Fruit fly (Drosophila melanogaster) whole organism, embryonic: ENCODE results near the gene CG8861.

Experiments used
- ATbp ChIP-seq: fragments of 200-800 bp; sonication (Bioruptor generic); optimal IDR thresholded peaks from 2 replicates; lab custom pipeline; 2017; ENCODE audit warnings: missing biosample characterization, mild to moderate bottlenecking, missing genetic modification characterization, missing genetic modification reagents
- B-H1 ChIP-seq: fragments of 200-800 bp; sonication (Bioruptor generic); IDR thresholded peaks from 3 replicates; pipeline ENCODE4 v1.3.6; 2022; ENCODE audit warnings: missing biosample characterization, missing genetic modification characterization
- B-H2 ChIP-seq: fragments of 200-800 bp; sonication (Bioruptor generic); optimal IDR thresholded peaks from 2 replicates; lab custom pipeline; 2018; ENCODE audit warnings: missing biosample characterization, mild to moderate bottlenecking, missing genetic modification characterization
- BEAF-32 ChIP-seq: fragments of 200-800 bp; sonication (Bioruptor generic); optimal IDR thresholded peaks from 3 replicates; lab custom pipeline; 2017; ENCODE audit warnings: missing biosample characterization, missing genetic modification characterization, mild to moderate bottlenecking, moderate library complexity, missing genetic modification reagents
- CG10267 ChIP-seq: fragments of 200-800 bp; sonication (Bioruptor generic); optimal IDR thresholded peaks from 2 replicates; lab custom pipeline; 2018; ENCODE audit warnings: missing biosample characterization, mild to moderate bottlenecking, missing genetic modification characterization, moderate library complexity
- CG12104 ChIP-seq: fragments of 200-800 bp; sonication (Bioruptor generic); optimal IDR thresholded peaks from 3 replicates; lab custom pipeline; 2016; ENCODE audit warnings: missing biosample characterization, missing genetic modification characterization
- CG12391 ChIP-seq: fragments of 200-800 bp; sonication (Bioruptor generic); optimal IDR thresholded peaks from 3 replicates; lab custom pipeline; 2018; ENCODE audit warnings: missing biosample characterization, mild to moderate bottlenecking, missing genetic modification characterization, moderate library complexity
- CG14441 ChIP-seq: fragments of 200-800 bp; sonication (Bioruptor generic); IDR thresholded peaks from 2 replicates; pipeline ENCODE4 v1.3.6; 2022; ENCODE audit warnings: missing biosample characterization, missing genetic modification characterization
- CG15011 ChIP-seq: fragments of 200-800 bp; sonication (Bioruptor generic); optimal IDR thresholded peaks from 3 replicates; lab custom pipeline; 2018; ENCODE audit warnings: missing biosample characterization, mild to moderate bottlenecking, missing genetic modification characterization
- CG1603 ChIP-seq: fragments of 200-800 bp; sonication (Bioruptor generic); optimal IDR thresholded peaks from 2 replicates; lab custom pipeline; 2019; ENCODE audit warnings: missing biosample characterization, mild to moderate bottlenecking, missing genetic modification characterization, moderate library complexity
- CG32532 ChIP-seq: fragments of 200-800 bp; sonication (Bioruptor generic); IDR thresholded peaks from 2 replicates; pipeline ENCODE4 v1.3.6; 2022; ENCODE audit warnings: missing biosample characterization, missing genetic modification characterization
- CG33213 ChIP-seq: fragments of 200-800 bp; sonication (Bioruptor generic); optimal IDR thresholded peaks from 3 replicates; lab custom pipeline; 2016; ENCODE audit warnings: missing biosample characterization, missing genetic modification characterization
- CG34422 ChIP-seq: fragments of 200-800 bp; sonication (Bioruptor generic); IDR thresholded peaks from 3 replicates; pipeline ENCODE4 v1.3.6; 2022; ENCODE audit warnings: missing biosample characterization, missing genetic modification characterization
- CG3995 ChIP-seq: fragments of 200-800 bp; sonication (Bioruptor generic); optimal IDR thresholded peaks from 3 replicates; lab custom pipeline; 2016; ENCODE audit warnings: missing biosample characterization, missing genetic modification characterization
- CG4360 ChIP-seq: fragments of 200-800 bp; sonication (Bioruptor generic); IDR thresholded peaks from 2 replicates; pipeline ENCODE4 v1.3.6; 2022; ENCODE audit warnings: missing biosample characterization, missing genetic modification characterization
- CG43689 ChIP-seq: fragments of 200-800 bp; sonication (Bioruptor generic); IDR thresholded peaks from 2 replicates; pipeline ENCODE4 v1.3.6; 2022; ENCODE audit warnings: missing biosample characterization, missing genetic modification characterization
- CG4820 ChIP-seq: fragments of 200-800 bp; sonication (Bioruptor generic); optimal IDR thresholded peaks from 3 replicates; lab custom pipeline; 2016; ENCODE audit warnings: missing biosample characterization, missing genetic modification characterization
- CG5245 ChIP-seq: fragments of 200-800 bp; sonication (Bioruptor generic); optimal IDR thresholded peaks from 3 replicates; lab custom pipeline; 2016; ENCODE audit warnings: missing biosample characterization, missing genetic modification characterization
- CG6272 ChIP-seq: fragments of 200-800 bp; sonication (Bioruptor generic); IDR thresholded peaks from 2 replicates; pipeline ENCODE4 v1.3.6; 2022; ENCODE audit warnings: missing biosample characterization, missing genetic modification characterization
- CG6683 ChIP-seq: fragments of 200-800 bp; sonication (Bioruptor generic); optimal IDR thresholded peaks from 2 replicates; lab custom pipeline; 2017; ENCODE audit warnings: missing biosample characterization, mild to moderate bottlenecking, missing genetic modification characterization, missing genetic modification reagents
- CG9932 ChIP-seq: fragments of 200-800 bp; sonication (Bioruptor generic); IDR thresholded peaks from 2 replicates; pipeline ENCODE4 v1.3.6; 2022; ENCODE audit warnings: missing biosample characterization, missing genetic modification characterization
- CTCF ChIP-seq: fragments of 200-800 bp; sonication (Bioruptor generic); optimal IDR thresholded peaks from 2 replicates; lab custom pipeline; 2017; ENCODE audit warnings: missing biosample characterization, mild to moderate bottlenecking, missing genetic modification characterization, moderate library complexity
- Chrac-16 ChIP-seq: fragments of 200-800 bp; sonication (Bioruptor generic); optimal IDR thresholded peaks from 3 replicates; lab custom pipeline; 2016; ENCODE audit warnings: missing biosample characterization, missing genetic modification characterization
- CrebB ChIP-seq: fragments of 200-800 bp; sonication (Bioruptor generic); optimal IDR thresholded peaks from 3 replicates; lab custom pipeline; 2018; ENCODE audit warnings: missing biosample characterization, mild to moderate bottlenecking, missing genetic modification characterization
- Elba2 ChIP-seq: fragments of 200-800 bp; sonication (Bioruptor generic); optimal IDR thresholded peaks from 3 replicates; lab custom pipeline; 2016; ENCODE audit warnings: missing biosample characterization, missing genetic modification characterization
- HmgD ChIP-seq: fragments of 200-800 bp; sonication (Bioruptor generic); optimal IDR thresholded peaks from 3 replicates; lab custom pipeline; 2016; ENCODE audit warnings: missing biosample characterization, missing genetic modification characterization
- HmgZ ChIP-seq: fragments of 200-800 bp; sonication (Bioruptor generic); optimal IDR thresholded peaks from 2 replicates; lab custom pipeline; 2018; ENCODE audit warnings: missing biosample characterization, mild to moderate bottlenecking, missing genetic modification characterization
- Hmr ChIP-seq: fragments of 200-800 bp; sonication (Bioruptor generic); optimal IDR thresholded peaks from 3 replicates; lab custom pipeline; 2017; ENCODE audit warnings: mild to moderate bottlenecking, missing biosample characterization, missing genetic modification reagents, missing genetic modification characterization
- Rx ChIP-seq: fragments of 200-800 bp; sonication (Bioruptor generic); IDR thresholded peaks from 2 replicates; pipeline ENCODE4 v1.3.6; 2022; ENCODE audit warnings: missing biosample characterization, missing genetic modification characterization
- amos ChIP-seq: fragments of 200-800 bp; sonication (Bioruptor generic); IDR thresholded peaks from 2 replicates; pipeline ENCODE4 v1.3.6; 2022; ENCODE audit warnings: missing biosample characterization, missing genetic modification characterization; ENCODE audit not compliant: partially characterized antibody
- aop ChIP-seq: fragments of 200-800 bp; sonication (Bioruptor generic); IDR thresholded peaks from 2 replicates; pipeline ENCODE4 v1.3.6; 2022; ENCODE audit warnings: missing biosample characterization, missing genetic modification characterization
- ara ChIP-seq: fragments of 200-800 bp; sonication (Bioruptor generic); IDR thresholded peaks from 2 replicates; pipeline ENCODE4 v1.3.6; 2022; ENCODE audit warnings: missing biosample characterization, missing genetic modification characterization
- cato ChIP-seq: fragments of 200-800 bp; sonication (Bioruptor generic); optimal IDR thresholded peaks from 2 replicates; lab custom pipeline; 2016; ENCODE audit warnings: missing biosample characterization, missing genetic modification characterization, borderline replicate concordance
- crp ChIP-seq, 2 experiments: fragments of 200-800 bp; sonication (Bioruptor generic); optimal IDR thresholded peaks; 2 replicates in 1 of 2; 3 replicates in 1 of 2; lab custom pipeline; 2017; ENCODE audit warnings: missing biosample characterization in 2 of 2, missing genetic modification characterization in 2 of 2, mild to moderate bottlenecking in 1 of 2, moderate library complexity in 1 of 2
- cwo ChIP-seq: fragments of 200-800 bp; sonication (Bioruptor generic); optimal IDR thresholded peaks from 3 replicates; lab custom pipeline; 2017; ENCODE audit warnings: missing biosample characterization, missing genetic modification characterization, mild to moderate bottlenecking, moderate library complexity, missing genetic modification reagents
- dm ChIP-seq: fragments of 200-800 bp; sonication (Bioruptor generic); optimal IDR thresholded peaks from 3 replicates; lab custom pipeline; 2016; ENCODE audit warnings: missing biosample characterization, missing genetic modification characterization
- esg ChIP-seq: fragments of 200-800 bp; sonication (Bioruptor generic); conservative IDR thresholded peaks from 2 replicates; pipeline ENCODE4 v1.3.6; 2022; ENCODE audit warnings: missing biosample characterization, missing genetic modification characterization
- gfzf ChIP-seq: fragments of 200-800 bp; sonication (Bioruptor generic); optimal IDR thresholded peaks from 2 replicates; lab custom pipeline; 2016; ENCODE audit warnings: missing biosample characterization, mild to moderate bottlenecking, missing genetic modification characterization, moderate library complexity
- grn ChIP-seq: fragments of 200-800 bp; sonication (Bioruptor generic); optimal IDR thresholded peaks from 3 replicates; lab custom pipeline; 2017; ENCODE audit warnings: missing biosample characterization, missing genetic modification characterization
- jing ChIP-seq: fragments of 200-800 bp; sonication (Bioruptor generic); optimal IDR thresholded peaks from 2 replicates; lab custom pipeline; 2018; ENCODE audit warnings: missing biosample characterization, mild to moderate bottlenecking, missing genetic modification characterization
- jumu ChIP-seq: fragments of 200-800 bp; sonication (Bioruptor generic); optimal IDR thresholded peaks from 3 replicates; lab custom pipeline; 2016; ENCODE audit warnings: missing biosample characterization, missing genetic modification characterization
- mld ChIP-seq: fragments of 200-800 bp; sonication (Bioruptor generic); IDR thresholded peaks from 3 replicates; pipeline ENCODE4 v1.3.6; 2022; ENCODE audit warnings: missing biosample characterization, missing genetic modification characterization; ENCODE audit not compliant: partially characterized antibody
- nerfin-1 ChIP-seq: fragments of 200-800 bp; sonication (Bioruptor generic); optimal IDR thresholded peaks from 3 replicates; lab custom pipeline; 2019; ENCODE audit warnings: missing biosample characterization, mild to moderate bottlenecking, missing genetic modification characterization, moderate library complexity
- nerfin-2 ChIP-seq: fragments of 200-800 bp; sonication (Bioruptor generic); IDR thresholded peaks from 2 replicates; pipeline ENCODE4 v1.3.6; 2022; ENCODE audit warnings: missing biosample characterization, missing genetic modification characterization; ENCODE audit not compliant: partially characterized antibody
- org-1 ChIP-seq: fragments of 200-800 bp; sonication (Bioruptor generic); optimal IDR thresholded peaks from 2 replicates; lab custom pipeline; 2017; ENCODE audit warnings: missing biosample characterization, missing genetic modification characterization
- phol ChIP-seq: fragments of 200-800 bp; sonication (Bioruptor generic); optimal IDR thresholded peaks from 3 replicates; lab custom pipeline; 2018; ENCODE audit warnings: missing biosample characterization, mild to moderate bottlenecking, missing genetic modification characterization, moderate library complexity
- pros ChIP-seq: fragments of 200-800 bp; sonication (Bioruptor generic); optimal IDR thresholded peaks from 3 replicates; lab custom pipeline; 2019; ENCODE audit warnings: missing biosample characterization, mild to moderate bottlenecking, missing genetic modification characterization, moderate library complexity
- shn ChIP-seq: fragments of 200-800 bp; sonication (Bioruptor generic); optimal IDR thresholded peaks from 3 replicates; lab custom pipeline; 2016; ENCODE audit warnings: missing biosample characterization, missing genetic modification characterization
- so ChIP-seq: fragments of 200-800 bp; sonication (Bioruptor generic); IDR thresholded peaks from 3 replicates; pipeline ENCODE4 v1.3.6; 2022; ENCODE audit warnings: missing biosample characterization, missing genetic modification characterization
- tna ChIP-seq: fragments of 200-800 bp; sonication (Bioruptor generic); IDR thresholded peaks from 2 replicates; pipeline ENCODE4 v1.3.6; 2022; ENCODE audit warnings: missing biosample characterization, missing genetic modification characterization; ENCODE audit not compliant: partially characterized antibody
- zen2 ChIP-seq: fragments of 200-800 bp; sonication (Bioruptor generic); IDR thresholded peaks from 3 replicates; pipeline ENCODE4 v1.3.6; 2022; ENCODE audit warnings: missing biosample characterization, missing genetic modification characterization; ENCODE audit not compliant: partially characterized antibody

The CG8861 gene

dm6 chr3R:9266765-9267164 lies 61.5 kb downstream of the CG8861 start, which contains the start of the genes TrpRS and Vps16A (continued):
- TF ChIP-seq CG4360 (GFP tag; lab: Robert Waterston, UW) (no peak), CG15011 (GFP tag; lab: Kevin White, UChicago) (no peak), shn (GFP tag; lab: Kevin White, UChicago) (no peak), CG10267 (tag; lab: Kevin White, UChicago) (peak; percentile 51), Hmr (GFP tag; lab: Kevin White, UChicago) (no peak), CG4820 (GFP tag; lab: Kevin White, UChicago) (no peak), org-1 (GFP tag; lab: Kevin White, UChicago) (no peak), phol (tag; lab: Kevin White, UChicago) (peak; percentile 35), nerfin-1 (peak; percentile 65), HmgZ (peak; percentile 77), CG32532 (no peak), CG6683 (GFP tag; lab: Kevin White, UChicago) (no peak), grn (no peak), CG14441 (GFP tag; lab: Robert Waterston, UW) (no peak), jing (GFP tag; lab: Kevin White, UChicago) (no peak), CG5245 (GFP tag; lab: Kevin White, UChicago) (no peak), dm (peak; percentile 74), CG12104 (GFP tag; lab: Kevin White, UChicago) (no peak), nerfin-2 (GFP tag; lab: Robert Waterston, UW) (peak; percentile 98), B-H2 (GFP tag; lab: Kevin White, UChicago) (peak; percentile 50), CG34422 (GFP tag; lab: Robert Waterston, UW) (peak; percentile 47; the same call in 1 of the 3 replicates), so (GFP tag; lab: Robert Waterston, UW) (no peak), Elba2 (peak; percentile 82), CG6272 (GFP tag; lab: Robert Waterston, UW) (peak; percentile 28; the same call in 1 of the 2 replicates), CrebB (tag; lab: Kevin White, UChicago) (peak; percentile 41), ara (GFP tag; lab: Robert Waterston, UW) (no peak), pros (GFP tag; lab: Kevin White, UChicago) (no peak), CG3995 (GFP tag; lab: Kevin White, UChicago) (peak; percentile 78), CG12391 (tag; lab: Kevin White, UChicago) (no peak), esg (GFP tag; lab: Robert Waterston, UW) (no peak), gfzf (peak; percentile 23), CG9932 (GFP tag; lab: Robert Waterston, UW) (peak; percentile 37; the same call in 1 of the 2 replicates), tna (GFP tag; lab: Robert Waterston, UW) (peak; percentile 99), Rx (no peak), jumu (GFP tag; lab: Kevin White, UChicago) (no peak), ATbp (no peak), CG43689 (no peak), Chrac-16 (GFP tag; lab: Kevin White, UChicago) (no peak), aop (GFP tag; lab: Robert Waterston, UW) (no peak), cwo (GFP tag; lab: Kevin White, UChicago) (no peak), zen2 (GFP tag; lab: Robert Waterston, UW) (peak; percentile 99), HmgD (peak; percentile 42), BEAF-32 (GFP tag; lab: Kevin White, UChicago) (peak; percentile 96), mld (GFP tag; lab: Robert Waterston, UW) (peak; percentile 98), CTCF (GFP tag; lab: Kevin White, UChicago) (peak; percentile 67), crp (GFP tag; optimal IDR thresholded peaks at IDR 0.05; lab: Kevin White, UChicago) (peak; percentile 86 to 98), B-H1 (GFP tag; lab: Robert Waterston, UW) (no peak), cato (GFP tag; lab: Kevin White, UChicago) (no peak), amos (GFP tag; lab: Robert Waterston, UW) (peak; percentile 98), CG33213 (GFP tag; lab: Kevin White, UChicago) (peak; percentile 30), CG1603 (tag; lab: Kevin White, UChicago) (peak; percentile 88)
